Fruit fly (Drosophila melanogaster): ENCODE measurements around the gene RpS19a.

The RpS19a gene

DNA sequence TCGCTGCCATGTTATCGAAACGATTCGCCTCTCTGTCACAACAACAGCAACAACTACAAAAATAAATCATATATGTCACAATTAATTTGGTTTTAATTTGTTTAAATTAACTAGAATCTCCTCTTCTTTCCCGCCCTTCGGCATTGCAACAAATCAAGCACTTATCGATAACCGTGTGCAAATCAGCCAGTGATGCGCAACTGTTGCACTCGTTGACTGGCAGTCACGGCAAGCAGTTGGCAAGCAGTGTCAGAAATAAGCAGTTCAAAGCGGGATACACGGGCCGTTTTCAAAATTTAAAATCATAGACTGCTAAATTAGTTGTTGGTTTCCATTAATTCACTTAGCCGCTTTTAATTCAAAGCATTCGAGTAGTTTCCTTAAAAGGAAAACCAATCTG lies 46.1 kb downstream of the RpS19a start, which contains the start of gene Axs (continued):
- TF ChIP-seq zen (tag; optimal IDR thresholded peaks at IDR 0.05) (no peak), CG14050 (GFP tag; IDR thresholded peaks at IDR 0.05) (no peak), CG17359 (tag; optimal IDR thresholded peaks at IDR 0.05) (no peak), Dad (GFP tag; optimal IDR thresholded peaks at IDR 0.05) (peak; percentile 20), Atf3 (GFP tag; optimal IDR thresholded peaks at IDR 0.05) (peak; percentile 51), gt (GFP tag; IDR thresholded peaks at IDR 0.05) (no peak), ems (GFP tag; optimal IDR thresholded peaks at IDR 0.05) (no peak), hth (optimal IDR thresholded peaks at IDR 0.05) (no peak), CG7963 (GFP tag; IDR thresholded peaks at IDR 0.05; ENCODE audit: partially characterized antibody) (peak; percentile 60; the same call in 1 of the 3 replicates), gcm (GFP tag; optimal IDR thresholded peaks at IDR 0.05) (no peak), inv (GFP tag; IDR thresholded peaks at IDR 0.05; ENCODE audit: partially characterized antibody) (peak; percentile 67), CG2199 (GFP tag; IDR thresholded peaks at IDR 0.05) (peak; percentile 13; the same call in 1 of the 3 replicates), CG11247 (GFP tag; IDR thresholded peaks at IDR 0.05) (no peak), sug (tag; optimal IDR thresholded peaks at IDR 0.05) (peak; percentile 31), salm (tag; optimal IDR thresholded peaks at IDR 0.05) (no peak), CHES-1-like (GFP tag; optimal IDR thresholded peaks at IDR 0.05) (peak; percentile 53), CG7745 (tag; optimal IDR thresholded peaks at IDR 0.05) (no peak), CTCF (GFP tag; optimal IDR thresholded peaks at IDR 0.05) (peak; percentile 21), HLH3B (GFP tag; IDR thresholded peaks at IDR 0.05) (no peak), MESR4 (GFP tag; optimal IDR thresholded peaks at IDR 0.05) (peak; percentile 15), CG16813 (GFP tag; IDR thresholded peaks at IDR 0.05; ENCODE audit: partially characterized antibody) (peak; percentile 69), Atf-2 (GFP tag; optimal IDR thresholded peaks at IDR 0.05) (peak; percentile 15), Abd-B (GFP tag; optimal IDR thresholded peaks at IDR 0.05) (peak; percentile 4), Gug (GFP tag; IDR thresholded peaks at IDR 0.05) (no peak), CG6791 (GFP tag; IDR thresholded peaks at IDR 0.05; ENCODE audit: partially characterized antibody) (peak; percentile 75), chif (GFP tag; optimal IDR thresholded peaks at IDR 0.05) (peak; percentile 3 to 10), CG4854 (GFP tag; optimal IDR thresholded peaks at IDR 0.05) (no peak), nerfin-2 (GFP tag; IDR thresholded peaks at IDR 0.05; ENCODE audit: partially characterized antibody) (peak; percentile 52), Taf1 (GFP tag; IDR thresholded peaks at IDR 0.05) (no peak), CG14860 (GFP tag; IDR thresholded peaks at IDR 0.05; ENCODE audit: partially characterized antibody) (peak; percentile 64), tll (GFP tag; optimal IDR thresholded peaks at IDR 0.05) (peak in 1 of 2 experiments; percentile 37), CG8388 (GFP tag; optimal IDR thresholded peaks at IDR 0.05) (no peak), Six4 (GFP tag; optimal IDR thresholded peaks at IDR 0.05) (no peak), CG9609 (GFP tag; optimal IDR thresholded peaks at IDR 0.05) (no peak), gcm2 (GFP tag; optimal IDR thresholded peaks at IDR 0.05) (no peak), Camta (GFP tag; optimal IDR thresholded peaks at IDR 0.05) (no peak), CG13287 (GFP tag; IDR thresholded peaks at IDR 0.05; ENCODE audit: partially characterized antibody) (peak; percentile 77), Myb (GFP tag; optimal IDR thresholded peaks at IDR 0.05) (peak; percentile 84), pho (GFP tag; optimal IDR thresholded peaks at IDR 0.05) (peak; percentile 1), row (GFP tag; IDR thresholded peaks at IDR 0.05) (peak; percentile 49; the same call in 1 of the 3 replicates), gro (GFP tag; optimal IDR thresholded peaks at IDR 0.05) (peak; percentile 51), CG34422 (GFP tag; IDR thresholded peaks at IDR 0.05) (0 out of 3 replicates have a peak, but pooled peaks have one; percentile 36), CG10366 (GFP tag; IDR thresholded peaks at IDR 0.05) (no peak), CG12236 (GFP tag; optimal IDR thresholded peaks at IDR 0.05) (no peak), so (GFP tag; IDR thresholded peaks at IDR 0.05) (no peak), C15 (GFP tag; IDR thresholded peaks at IDR 0.05) (no peak), CG42726 (GFP tag; IDR thresholded peaks at IDR 0.05; ENCODE audit: partially characterized antibody) (peak; percentile 86), CG33557 (GFP tag; optimal IDR thresholded peaks at IDR 0.05) (peak; percentile 9), CG9817 (tag; optimal IDR thresholded peaks at IDR 0.05) (peak; percentile 0), Dref (GFP tag; IDR thresholded peaks at IDR 0.05) (peak; percentile 88), Sry-β (GFP tag; optimal IDR thresholded peaks at IDR 0.05) (peak; percentile 87)
